Fruit fly (Drosophila melanogaster) whole organism, embryonic: ENCODE data around the gene CG46440.
A peak's percentile ranks its signal among the peaks of the same experiment; 100 is the strongest.

ENCODE experiments used
- Adf1 ChIP-seq: fragments of 200-800 bp; sonication (Bioruptor generic); IDR thresholded peaks from 2 replicates; pipeline ENCODE4 v1.3.6; 2022; ENCODE audit warnings: missing biosample characterization, missing genetic modification characterization
- Asciz ChIP-seq: fragments of 200-800 bp; sonication (Bioruptor generic); optimal IDR thresholded peaks from 2 replicates; lab custom pipeline; 2017; ENCODE audit warnings: missing biosample characterization, mild to moderate bottlenecking, missing genetic modification characterization, missing genetic modification reagents
- CG10543 ChIP-seq: fragments of 200-800 bp; sonication (Bioruptor generic); optimal IDR thresholded peaks from 3 replicates; lab custom pipeline; 2017; ENCODE audit warnings: missing biosample characterization, mild to moderate bottlenecking, missing genetic modification characterization, moderate library complexity
- CG10654 ChIP-seq: fragments of 200-800 bp; sonication (Bioruptor generic); optimal IDR thresholded peaks from 2 replicates; lab custom pipeline; 2016; ENCODE audit warnings: missing biosample characterization, missing genetic modification characterization
- CG12942 ChIP-seq: fragments of 200-800 bp; sonication (Bioruptor generic); optimal IDR thresholded peaks from 3 replicates; lab custom pipeline; 2016; ENCODE audit warnings: missing biosample characterization, missing genetic modification characterization
- CG14050 ChIP-seq: fragments of 200-800 bp; sonication (Bioruptor generic); IDR thresholded peaks from 3 replicates; pipeline ENCODE4 v1.3.6; 2022; ENCODE audit warnings: missing biosample characterization, missing genetic modification characterization
- CG15269 ChIP-seq: fragments of 200-800 bp; sonication (Bioruptor generic); optimal IDR thresholded peaks from 2 replicates; lab custom pipeline; 2018; ENCODE audit warnings: missing biosample characterization, mild to moderate bottlenecking, missing genetic modification characterization, moderate library complexity
- CG17361 ChIP-seq: fragments of 200-800 bp; sonication (Bioruptor generic); IDR thresholded peaks from 3 replicates; pipeline ENCODE4 v1.3.6; 2022; ENCODE audit warnings: missing biosample characterization, missing genetic modification characterization
- CG2116 ChIP-seq: fragments of 200-800 bp; sonication (Bioruptor generic); optimal IDR thresholded peaks from 3 replicates; lab custom pipeline; 2018; ENCODE audit warnings: missing biosample characterization, mild to moderate bottlenecking, missing genetic modification characterization
- CG2120 ChIP-seq: fragments of 200-800 bp; sonication (Bioruptor generic); optimal IDR thresholded peaks from 3 replicates; lab custom pipeline; 2016; ENCODE audit warnings: missing biosample characterization, missing genetic modification characterization
- CG30020 ChIP-seq: fragments of 200-800 bp; optimal IDR thresholded peaks from 2 replicates; lab custom pipeline; 2019; ENCODE audit warnings: missing biosample characterization, mild to moderate bottlenecking, missing genetic modification characterization, moderate library complexity
- CG31388 ChIP-seq: fragments of 200-800 bp; sonication (Bioruptor generic); optimal IDR thresholded peaks from 2 replicates; lab custom pipeline; 2016; ENCODE audit warnings: missing biosample characterization, missing genetic modification characterization
- CG32532 ChIP-seq: fragments of 200-800 bp; sonication (Bioruptor generic); IDR thresholded peaks from 2 replicates; pipeline ENCODE4 v1.3.6; 2022; ENCODE audit warnings: missing biosample characterization, missing genetic modification characterization
- CG32772 ChIP-seq: fragments of 200-800 bp; sonication (Bioruptor generic); IDR thresholded peaks from 2 replicates; pipeline ENCODE4 v1.3.6; 2022; ENCODE audit warnings: missing biosample characterization, missing genetic modification characterization
- CG3726 ChIP-seq: fragments of 200-800 bp; sonication (Bioruptor generic); IDR thresholded peaks from 3 replicates; pipeline ENCODE4, ENCODE4 v1.3.6; 2022; ENCODE audit warnings: missing biosample characterization, missing genetic modification characterization
- CG42726 ChIP-seq: fragments of 200-800 bp; sonication (Bioruptor generic); IDR thresholded peaks from 2 replicates; pipeline ENCODE4 v1.3.6; 2022; ENCODE audit warnings: missing biosample characterization, missing genetic modification characterization; ENCODE audit not compliant: partially characterized antibody
- CG5953 ChIP-seq: fragments of 200-800 bp; sonication (Bioruptor generic); IDR thresholded peaks from 2 replicates; pipeline ENCODE4 v1.3.6; 2022; ENCODE audit warnings: missing biosample characterization, missing genetic modification characterization
- CG6254 ChIP-seq: fragments of 200-800 bp; sonication (Bioruptor generic); optimal IDR thresholded peaks from 3 replicates; lab custom pipeline; 2017; ENCODE audit warnings: mild to moderate bottlenecking, missing biosample characterization, missing genetic modification reagents, missing genetic modification characterization
- CG7357 ChIP-seq: fragments of 200-800 bp; sonication (Bioruptor generic); IDR thresholded peaks from 3 replicates; pipeline ENCODE4 v1.3.6; 2022; ENCODE audit warnings: missing biosample characterization, missing genetic modification characterization
- CG8924 ChIP-seq: fragments of 200-800 bp; optimal IDR thresholded peaks from 3 replicates; lab custom pipeline; 2019; ENCODE audit warnings: missing biosample characterization, mild to moderate bottlenecking, missing genetic modification characterization, moderate library complexity
- CG9609 ChIP-seq: fragments of 200-800 bp; sonication (Bioruptor generic); optimal IDR thresholded peaks from 3 replicates; lab custom pipeline; 2016; ENCODE audit warnings: missing biosample characterization, missing genetic modification characterization
- CG9797 ChIP-seq: fragments of 200-800 bp; sonication (Bioruptor generic); optimal IDR thresholded peaks from 3 replicates; lab custom pipeline; 2018; ENCODE audit warnings: missing biosample characterization, mild to moderate bottlenecking, missing genetic modification characterization
- D ChIP-seq, 2 experiments: fragments of 200-800 bp in 1 of 2; fragments of >200 bp in 1 of 2; sonication (Bioruptor generic) in 1 of 2; optimal IDR thresholded peaks; 2 replicates in 1 of 2; 3 replicates in 1 of 2; lab custom pipeline; 2017; ENCODE audit warnings: mild to moderate bottlenecking in 1 of 2, missing biosample characterization in 1 of 2, missing genetic modification characterization in 1 of 2, missing genetic modification reagents in 1 of 2
- Dp ChIP-seq: fragments of 200-800 bp; sonication (Bioruptor generic); optimal IDR thresholded peaks from 2 replicates; lab custom pipeline; 2018; ENCODE audit warnings: missing biosample characterization, mild to moderate bottlenecking, missing genetic modification characterization, moderate library complexity
- Dref ChIP-seq: fragments of 200-800 bp; sonication (Bioruptor generic); IDR thresholded peaks from 2 replicates; pipeline ENCODE4 v1.3.6; 2022; ENCODE audit warnings: missing biosample characterization, missing genetic modification characterization
- Elba2 ChIP-seq: fragments of 200-800 bp; sonication (Bioruptor generic); optimal IDR thresholded peaks from 3 replicates; lab custom pipeline; 2016; ENCODE audit warnings: missing biosample characterization, missing genetic modification characterization
- Fer3 ChIP-seq: fragments of 200-800 bp; sonication (Bioruptor generic); optimal IDR thresholded peaks from 2 replicates; lab custom pipeline; 2018; ENCODE audit warnings: missing biosample characterization, mild to moderate bottlenecking, missing genetic modification characterization, moderate library complexity
- HLH4C ChIP-seq: fragments of 200-800 bp; sonication (Bioruptor generic); IDR thresholded peaks from 3 replicates; pipeline ENCODE4 v1.3.6; 2022; ENCODE audit warnings: missing biosample characterization, missing genetic modification characterization; ENCODE audit not compliant: partially characterized antibody
- HmgD ChIP-seq: fragments of 200-800 bp; sonication (Bioruptor generic); optimal IDR thresholded peaks from 3 replicates; lab custom pipeline; 2016; ENCODE audit warnings: missing biosample characterization, missing genetic modification characterization
- MBD-R2 ChIP-seq: fragments of 200-800 bp; sonication (Bioruptor generic); IDR thresholded peaks from 2 replicates; pipeline ENCODE4 v1.3.6; 2022; ENCODE audit warnings: missing biosample characterization, missing genetic modification characterization
- Sox100B ChIP-seq: fragments of 200-800 bp; sonication (Bioruptor generic); optimal IDR thresholded peaks from 3 replicates; lab custom pipeline; 2018; ENCODE audit warnings: missing biosample characterization, mild to moderate bottlenecking, missing genetic modification characterization
- az2 ChIP-seq: fragments of 200-800 bp; sonication (Bioruptor generic); optimal IDR thresholded peaks from 3 replicates; lab custom pipeline; 2016; ENCODE audit warnings: missing biosample characterization, missing genetic modification characterization
- crp ChIP-seq, 2 experiments: fragments of 200-800 bp; sonication (Bioruptor generic); optimal IDR thresholded peaks; 2 replicates in 1 of 2; 3 replicates in 1 of 2; lab custom pipeline; 2017; ENCODE audit warnings: missing biosample characterization in 2 of 2, missing genetic modification characterization in 2 of 2, mild to moderate bottlenecking in 1 of 2, moderate library complexity in 1 of 2
- cwo ChIP-seq: fragments of 200-800 bp; sonication (Bioruptor generic); optimal IDR thresholded peaks from 3 replicates; lab custom pipeline; 2017; ENCODE audit warnings: missing biosample characterization, missing genetic modification characterization, mild to moderate bottlenecking, moderate library complexity, missing genetic modification reagents
- gem ChIP-seq: fragments of 200-800 bp; sonication (Bioruptor generic); optimal IDR thresholded peaks from 2 replicates; lab custom pipeline; 2019; ENCODE audit warnings: missing biosample characterization, mild to moderate bottlenecking, missing genetic modification characterization, moderate library complexity
- lab ChIP-seq: fragments of 200-800 bp; sonication (Bioruptor generic); optimal IDR thresholded peaks from 3 replicates; lab custom pipeline; 2017; ENCODE audit warnings: missing biosample characterization, missing genetic modification characterization, mild to moderate bottlenecking, moderate library complexity, missing genetic modification reagents
- mam ChIP-seq: fragments of 200-800 bp; sonication (Bioruptor generic); optimal IDR thresholded peaks from 3 replicates; lab custom pipeline; 2016; ENCODE audit warnings: missing biosample characterization, missing genetic modification characterization
- mld ChIP-seq: fragments of 200-800 bp; sonication (Bioruptor generic); IDR thresholded peaks from 3 replicates; pipeline ENCODE4 v1.3.6; 2022; ENCODE audit warnings: missing biosample characterization, missing genetic modification characterization; ENCODE audit not compliant: partially characterized antibody
- nmo ChIP-seq: fragments of 200-800 bp; sonication (Bioruptor generic); optimal IDR thresholded peaks from 2 replicates; lab custom pipeline; 2018; ENCODE audit warnings: missing biosample characterization, mild to moderate bottlenecking, missing genetic modification characterization, moderate library complexity
- onecut ChIP-seq: fragments of 200-800 bp; sonication (Bioruptor generic); IDR thresholded peaks from 2 replicates; pipeline ENCODE4 v1.3.6; 2022; ENCODE audit warnings: missing biosample characterization, missing genetic modification characterization
- peb ChIP-seq: fragments of 200-800 bp; sonication (Bioruptor generic); IDR thresholded peaks from 2 replicates; pipeline ENCODE4 v1.3.6; 2022; ENCODE audit warnings: missing biosample characterization, missing genetic modification characterization
- phol ChIP-seq: fragments of 200-800 bp; sonication (Bioruptor generic); optimal IDR thresholded peaks from 3 replicates; lab custom pipeline; 2018; ENCODE audit warnings: missing biosample characterization, mild to moderate bottlenecking, missing genetic modification characterization, moderate library complexity
- sens ChIP-seq: fragments of 200-800 bp; sonication (Bioruptor generic); peaks from one replicate; lab custom pipeline; 2016; ENCODE audit warnings: missing biosample characterization, missing genetic modification characterization
- sisA ChIP-seq: fragments of 200-800 bp; sonication (Bioruptor generic); IDR thresholded peaks from 2 replicates; pipeline ENCODE4 v1.3.6; 2022; ENCODE audit warnings: missing biosample characterization, missing genetic modification characterization
- trem ChIP-seq: fragments of 200-800 bp; optimal IDR thresholded peaks from 3 replicates; lab custom pipeline; 2019; ENCODE audit warnings: missing biosample characterization, mild to moderate bottlenecking, missing genetic modification characterization, moderate library complexity
- vnd ChIP-seq: fragments of 200-800 bp; sonication (Bioruptor generic); IDR thresholded peaks from 3 replicates; pipeline ENCODE4 v1.3.6; 2022; ENCODE audit warnings: missing biosample characterization, missing genetic modification characterization; ENCODE audit not compliant: partially characterized antibody
- vvl ChIP-seq: fragments of 200-800 bp; sonication (Bioruptor generic); IDR thresholded peaks from 2 replicates; pipeline ENCODE4 v1.3.6; 2022; ENCODE audit warnings: missing biosample characterization, missing genetic modification characterization
- zfh2 ChIP-seq: fragments of 200-800 bp; sonication (Bioruptor generic); optimal IDR thresholded peaks from 2 replicates; lab custom pipeline; 2016; ENCODE audit warnings: missing biosample characterization, missing genetic modification characterization

The CG46440 gene

DNA sequence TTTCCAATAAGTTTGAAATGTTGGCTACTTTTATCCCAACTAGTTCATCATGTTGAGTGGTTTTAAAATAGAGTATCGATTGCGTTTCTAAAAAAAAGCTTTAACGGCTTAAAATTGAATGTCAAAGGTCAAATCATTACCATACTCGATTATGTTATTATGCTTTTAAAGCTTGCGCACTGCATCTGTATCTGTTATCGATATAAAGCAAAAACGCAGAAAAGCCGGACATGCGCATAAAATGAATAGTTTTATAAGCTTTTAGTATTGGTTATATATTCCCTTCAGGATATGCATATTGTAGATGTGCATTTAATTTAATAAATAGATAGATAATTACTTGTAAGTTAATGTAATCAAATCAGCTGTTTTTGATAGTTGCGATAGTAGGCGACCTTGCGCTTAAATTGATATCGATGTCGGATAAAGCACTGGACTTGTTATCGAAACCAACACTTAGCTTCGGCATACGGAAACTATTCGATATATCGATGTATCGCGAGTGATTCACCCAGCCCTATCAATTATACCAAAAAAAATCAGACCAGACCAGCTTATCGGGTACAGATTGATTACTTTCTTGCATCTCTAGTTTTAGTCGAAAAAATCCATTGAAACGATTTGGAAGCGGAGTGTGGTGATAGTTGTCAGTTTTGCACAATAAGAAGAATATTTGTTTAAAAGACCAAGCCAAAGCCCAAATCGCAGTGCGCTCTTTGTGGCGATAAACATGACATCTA, 34.2 kb upstream of the CG46440 start, which contains the start of gene shi (continued):
- TF ChIP-seq trem (tag; lab: Kevin White, UChicago): peak; percentile 65
- no peak for TF ChIP-seq Asciz (GFP tag; lab: Kevin White, UChicago)
- TF ChIP-seq az2 (GFP tag; lab: Kevin White, UChicago): no peak
- peak; percentile 85 for TF ChIP-seq CG9797 (GFP tag; lab: Kevin White, UChicago)
- TF ChIP-seq peb (GFP tag; lab: Robert Waterston, UW): no peak
- TF ChIP-seq phol (tag; lab: Kevin White, UChicago): peak; percentile 44
- no peak for TF ChIP-seq Sox100B (GFP tag; lab: Kevin White, UChicago)
- TF ChIP-seq HLH4C (GFP tag; lab: Robert Waterston, UW): peak; percentile 99
- peak; percentile 51; the same call in 1 of the 3 replicates for TF ChIP-seq CG7357 (GFP tag; lab: Robert Waterston, UW)
- no peak for TF ChIP-seq cwo (GFP tag; lab: Kevin White, UChicago)
- peak; percentile 53 for TF ChIP-seq Dp (GFP tag; lab: Kevin White, UChicago)
- no peak for TF ChIP-seq CG31388 (GFP tag; lab: Kevin White, UChicago)
- TF ChIP-seq D (optimal IDR thresholded peaks at IDR 0.05; lab: Kevin White, UChicago): no peak
- TF ChIP-seq D (GFP tag; optimal IDR thresholded peaks at IDR 0.05; lab: Kevin White, UChicago): no peak
- TF ChIP-seq CG5953: no peak
- TF ChIP-seq CG32532 (GFP tag; lab: Robert Waterston, UW): peak; percentile 47; the same call in 1 of the 2 replicates
- TF ChIP-seq sens (GFP tag; lab: Kevin White, UChicago): peak; percentile 88
- TF ChIP-seq CG14050 (GFP tag; lab: Robert Waterston, UW): no peak
- no peak for TF ChIP-seq CG12942 (GFP tag; lab: Kevin White, UChicago)
- peak; percentile 98 for TF ChIP-seq CG42726 (GFP tag; lab: Robert Waterston, UW)
- peak in 1 of 2 experiments; percentile 87 for TF ChIP-seq crp (GFP tag; optimal IDR thresholded peaks at IDR 0.05; lab: Kevin White, UChicago)
- TF ChIP-seq gem (tag; lab: Kevin White, UChicago): no peak
- TF ChIP-seq sisA: no peak
- peak; percentile 13 for TF ChIP-seq zfh2 (GFP tag; lab: Kevin White, UChicago)
- TF ChIP-seq CG3726 (GFP tag; lab: Robert Waterston, UW): no peak
- TF ChIP-seq nmo: peak; percentile 62
- peak; percentile 6 for TF ChIP-seq mam (GFP tag; lab: Kevin White, UChicago)
- peak; percentile 10 for TF ChIP-seq CG10543 (GFP tag; lab: Kevin White, UChicago)
- TF ChIP-seq CG2120: peak; percentile 48
- TF ChIP-seq CG2116: peak; percentile 89
- no peak for TF ChIP-seq CG15269 (tag; lab: Kevin White, UChicago)
- no peak for TF ChIP-seq CG32772 (GFP tag; lab: Robert Waterston, UW)
- TF ChIP-seq MBD-R2 (GFP tag; lab: Robert Waterston, UW): peak; percentile 47
- peak; percentile 85; the same call in 1 of the 2 replicates for TF ChIP-seq vvl (GFP tag; lab: Robert Waterston, UW)
- peak; percentile 15 for TF ChIP-seq lab (GFP tag; lab: Kevin White, UChicago)
- peak; percentile 43 for TF ChIP-seq HmgD
- TF ChIP-seq CG6254 (GFP tag; lab: Kevin White, UChicago): no peak
- no peak for TF ChIP-seq Adf1 (GFP tag; lab: Robert Waterston, UW)
- peak; percentile 96 for TF ChIP-seq Dref (GFP tag; lab: Robert Waterston, UW)
- TF ChIP-seq Elba2 (GFP tag; lab: Kevin White, UChicago): peak; percentile 65
- TF ChIP-seq CG9609: no peak
- peak; percentile 56 for TF ChIP-seq CG8924 (tag; lab: Kevin White, UChicago)
- peak; percentile 84 for TF ChIP-seq CG30020
- TF ChIP-seq onecut: peak; percentile 22
- TF ChIP-seq mld (GFP tag; lab: Robert Waterston, UW): peak; percentile 96
- TF ChIP-seq vnd (GFP tag; lab: Robert Waterston, UW): peak; percentile 99
- TF ChIP-seq CG17361: peak; percentile 26; the same call in 1 of the 3 replicates
- no peak for TF ChIP-seq CG10654 (GFP tag; lab: Kevin White, UChicago)
- TF ChIP-seq Fer3 (tag; lab: Kevin White, UChicago): peak; percentile 9
